Fruit fly (Drosophila melanogaster) whole organism, embryonic: ENCODE data around the gene CG46313.
A peak's percentile ranks its signal among the peaks of the same experiment; 100 is the strongest.

ENCODE experiments used
- Atf6 ChIP-seq: fragments of 200-800 bp; sonication (Bioruptor generic); IDR thresholded peaks from 2 replicates; pipeline ENCODE4 v1.3.6; 2022; ENCODE audit warnings: missing biosample characterization, missing genetic modification characterization
- B-H2 ChIP-seq: fragments of 200-800 bp; sonication (Bioruptor generic); optimal IDR thresholded peaks from 2 replicates; lab custom pipeline; 2018; ENCODE audit warnings: missing biosample characterization, mild to moderate bottlenecking, missing genetic modification characterization
- CG10979 ChIP-seq: fragments of 200-800 bp; sonication (Bioruptor generic); optimal IDR thresholded peaks from 2 replicates; lab custom pipeline; 2018; ENCODE audit warnings: missing biosample characterization, mild to moderate bottlenecking, missing genetic modification characterization, moderate library complexity
- CG12942 ChIP-seq: fragments of 200-800 bp; sonication (Bioruptor generic); optimal IDR thresholded peaks from 3 replicates; lab custom pipeline; 2016; ENCODE audit warnings: missing biosample characterization, missing genetic modification characterization
- CG15269 ChIP-seq: fragments of 200-800 bp; sonication (Bioruptor generic); optimal IDR thresholded peaks from 2 replicates; lab custom pipeline; 2018; ENCODE audit warnings: missing biosample characterization, mild to moderate bottlenecking, missing genetic modification characterization, moderate library complexity
- CG16863 ChIP-seq: fragments of 200-800 bp; sonication (Bioruptor generic); optimal IDR thresholded peaks from 3 replicates; lab custom pipeline; 2016; ENCODE audit warnings: missing biosample characterization, missing genetic modification characterization
- CG17361 ChIP-seq: fragments of 200-800 bp; sonication (Bioruptor generic); IDR thresholded peaks from 3 replicates; pipeline ENCODE4 v1.3.6; 2022; ENCODE audit warnings: missing biosample characterization, missing genetic modification characterization
- CG18262 ChIP-seq: fragments of 200-800 bp; optimal IDR thresholded peaks from 3 replicates; lab custom pipeline; 2019; ENCODE audit warnings: missing biosample characterization, mild to moderate bottlenecking, missing genetic modification characterization, moderate library complexity
- CG2678 ChIP-seq: fragments of 200-800 bp; sonication (Bioruptor generic); optimal IDR thresholded peaks from 3 replicates; lab custom pipeline; 2019; ENCODE audit warnings: missing biosample characterization, mild to moderate bottlenecking, missing genetic modification characterization, moderate library complexity
- CG2712 ChIP-seq: fragments of 200-800 bp; optimal IDR thresholded peaks from 3 replicates; lab custom pipeline; 2019; ENCODE audit warnings: missing biosample characterization, mild to moderate bottlenecking, missing genetic modification characterization, moderate library complexity
- CG2875 ChIP-seq: fragments of 200-800 bp; sonication (Bioruptor generic); optimal IDR thresholded peaks from 2 replicates; lab custom pipeline; 2017; ENCODE audit warnings: missing biosample characterization, mild to moderate bottlenecking, missing genetic modification characterization, missing genetic modification reagents
- CG30020 ChIP-seq: fragments of 200-800 bp; optimal IDR thresholded peaks from 2 replicates; lab custom pipeline; 2019; ENCODE audit warnings: missing biosample characterization, mild to moderate bottlenecking, missing genetic modification characterization, moderate library complexity
- CG3065 ChIP-seq: fragments of 200-800 bp; sonication (Bioruptor generic); optimal IDR thresholded peaks from 2 replicates; lab custom pipeline; 2016; ENCODE audit warnings: missing biosample characterization, missing genetic modification characterization
- CG6689 ChIP-seq: fragments of 200-800 bp; sonication (Bioruptor generic); IDR thresholded peaks from 2 replicates; pipeline ENCODE4 v1.3.6; 2022; ENCODE audit warnings: missing biosample characterization, missing genetic modification characterization
- CG6791 ChIP-seq: fragments of 200-800 bp; sonication (Bioruptor generic); IDR thresholded peaks from 3 replicates; pipeline ENCODE4 v1.3.6; 2022; ENCODE audit warnings: missing biosample characterization, missing genetic modification characterization; ENCODE audit not compliant: partially characterized antibody
- CG8290 ChIP-seq, 3 experiments: fragments of 200-800 bp; sonication (Bioruptor generic); optimal IDR thresholded peaks; 2 replicates each; lab custom pipeline; 2016 to 2019; ENCODE audit warnings: missing biosample characterization in 3 of 3, missing genetic modification characterization in 3 of 3, mild to moderate bottlenecking in 2 of 3, moderate library complexity in 1 of 3
- CG8765 ChIP-seq: fragments of 200-800 bp; sonication (Bioruptor generic); IDR thresholded peaks from 2 replicates; pipeline ENCODE4 v1.3.6; 2022; ENCODE audit warnings: missing biosample characterization, missing genetic modification characterization
- Dip2 ChIP-seq: fragments of 200-800 bp; sonication (Bioruptor generic); IDR thresholded peaks from 2 replicates; pipeline ENCODE4 v1.3.6; 2022; ENCODE audit warnings: missing biosample characterization, missing genetic modification characterization
- Ets97D ChIP-seq: fragments of 200-800 bp; sonication (Bioruptor generic); optimal IDR thresholded peaks from 3 replicates; lab custom pipeline; 2016; ENCODE audit warnings: missing biosample characterization, missing genetic modification characterization
- Gsc ChIP-seq: fragments of 200-800 bp; sonication (Bioruptor generic); IDR thresholded peaks from 2 replicates; pipeline ENCODE4 v1.3.6; 2022; ENCODE audit warnings: missing biosample characterization, missing genetic modification characterization
- Gug ChIP-seq: fragments of 200-800 bp; sonication (Bioruptor generic); IDR thresholded peaks from 4 replicates; pipeline ENCODE4 v1.3.6; 2022; ENCODE audit warnings: missing biosample characterization, missing genetic modification characterization
- Hey ChIP-seq: fragments of 200-800 bp; sonication (Bioruptor generic); optimal IDR thresholded peaks from 3 replicates; lab custom pipeline; 2018; ENCODE audit warnings: missing biosample characterization, mild to moderate bottlenecking, missing genetic modification characterization
- HmgD ChIP-seq: fragments of 200-800 bp; sonication (Bioruptor generic); optimal IDR thresholded peaks from 3 replicates; lab custom pipeline; 2016; ENCODE audit warnings: missing biosample characterization, missing genetic modification characterization
- HmgZ ChIP-seq: fragments of 200-800 bp; sonication (Bioruptor generic); optimal IDR thresholded peaks from 2 replicates; lab custom pipeline; 2018; ENCODE audit warnings: missing biosample characterization, mild to moderate bottlenecking, missing genetic modification characterization
- Hmr ChIP-seq: fragments of 200-800 bp; sonication (Bioruptor generic); optimal IDR thresholded peaks from 3 replicates; lab custom pipeline; 2017; ENCODE audit warnings: mild to moderate bottlenecking, missing biosample characterization, missing genetic modification reagents, missing genetic modification characterization
- Hsf ChIP-seq: fragments of 200-800 bp; sonication (Bioruptor generic); optimal IDR thresholded peaks from 3 replicates; lab custom pipeline; 2016; ENCODE audit warnings: missing biosample characterization, missing genetic modification characterization
- Jarid2 ChIP-seq: fragments of 200-800 bp; sonication (Bioruptor generic); optimal IDR thresholded peaks from 3 replicates; lab custom pipeline; 2017; ENCODE audit warnings: mild to moderate bottlenecking, missing biosample characterization, missing genetic modification reagents, missing genetic modification characterization
- Lhr ChIP-seq: fragments of 200-800 bp; sonication (Bioruptor generic); optimal IDR thresholded peaks from 3 replicates; lab custom pipeline; 2017; ENCODE audit warnings: mild to moderate bottlenecking, missing biosample characterization, missing genetic modification reagents, missing genetic modification characterization
- Mes4 ChIP-seq: fragments of 200-800 bp; sonication (Bioruptor generic); optimal IDR thresholded peaks from 2 replicates; lab custom pipeline; 2016; ENCODE audit warnings: missing biosample characterization, missing genetic modification characterization
- NC2α ChIP-seq: fragments of 200-800 bp; sonication (Bioruptor generic); optimal IDR thresholded peaks from 2 replicates; lab custom pipeline; 2016; ENCODE audit warnings: missing biosample characterization, missing genetic modification characterization
- Oaz ChIP-seq: fragments of 200-800 bp; sonication (Bioruptor generic); IDR thresholded peaks from 2 replicates; pipeline ENCODE4 v1.3.6; 2022; ENCODE audit warnings: missing biosample characterization, missing genetic modification characterization
- Ptx1 ChIP-seq: fragments of 200-800 bp; sonication (Bioruptor generic); IDR thresholded peaks from 2 replicates; pipeline ENCODE4 v1.3.6; 2022; ENCODE audit warnings: missing biosample characterization, missing genetic modification characterization
- abd-A ChIP-seq: fragments of 200-800 bp; sonication (Bioruptor generic); optimal IDR thresholded peaks from 3 replicates; lab custom pipeline; 2019; ENCODE audit warnings: missing biosample characterization, mild to moderate bottlenecking, missing genetic modification characterization, moderate library complexity
- al ChIP-seq: fragments of 200-800 bp; sonication (Bioruptor generic); IDR thresholded peaks from 2 replicates; pipeline ENCODE4 v1.3.6; 2022; ENCODE audit warnings: missing biosample characterization, missing genetic modification characterization
- bbx ChIP-seq: fragments of 200-800 bp; sonication (Bioruptor generic); IDR thresholded peaks from 2 replicates; pipeline ENCODE4 v1.3.6; 2022; ENCODE audit warnings: missing biosample characterization, missing genetic modification characterization; ENCODE audit not compliant: partially characterized antibody
- corto ChIP-seq: fragments of 200-800 bp; sonication (Bioruptor generic); optimal IDR thresholded peaks from 2 replicates; lab custom pipeline; 2016; ENCODE audit warnings: missing biosample characterization, mild to moderate bottlenecking, missing genetic modification characterization, moderate library complexity
- disco-r ChIP-seq: fragments of 200-800 bp; sonication (Bioruptor generic); optimal IDR thresholded peaks from 2 replicates; lab custom pipeline; 2016; ENCODE audit warnings: missing biosample characterization, missing genetic modification characterization
- dmrt11E ChIP-seq: fragments of 200-800 bp; sonication (Bioruptor generic); optimal IDR thresholded peaks from 3 replicates; lab custom pipeline; 2018; ENCODE audit warnings: missing biosample characterization, mild to moderate bottlenecking, missing genetic modification characterization, moderate library complexity
- fd3F ChIP-seq: fragments of 200-800 bp; sonication (Bioruptor generic); optimal IDR thresholded peaks from 2 replicates; lab custom pipeline; 2018; ENCODE audit warnings: missing biosample characterization, mild to moderate bottlenecking, missing genetic modification characterization, moderate library complexity
- gcm2 ChIP-seq: fragments of 200-800 bp; sonication (Bioruptor generic); optimal IDR thresholded peaks from 2 replicates; lab custom pipeline; 2016; ENCODE audit warnings: missing biosample characterization, missing genetic modification characterization
- ham ChIP-seq: fragments of 200-800 bp; sonication (Bioruptor generic); IDR thresholded peaks from 2 replicates; pipeline ENCODE4 v1.3.6; 2022; ENCODE audit warnings: missing biosample characterization, missing genetic modification characterization
- lilli ChIP-seq: fragments of 200-800 bp; sonication (Bioruptor generic); optimal IDR thresholded peaks from 3 replicates; lab custom pipeline; 2016; ENCODE audit warnings: missing biosample characterization, missing genetic modification characterization
- onecut ChIP-seq: fragments of 200-800 bp; sonication (Bioruptor generic); IDR thresholded peaks from 2 replicates; pipeline ENCODE4 v1.3.6; 2022; ENCODE audit warnings: missing biosample characterization, missing genetic modification characterization
- schlank ChIP-seq: fragments of 200-800 bp; sonication (Bioruptor generic); optimal IDR thresholded peaks from 2 replicates; lab custom pipeline; 2018; ENCODE audit warnings: missing biosample characterization, mild to moderate bottlenecking, missing genetic modification characterization
- scrt ChIP-seq: fragments of 200-800 bp; sonication (Bioruptor generic); optimal IDR thresholded peaks from 2 replicates; lab custom pipeline; 2018; ENCODE audit warnings: missing biosample characterization, mild to moderate bottlenecking, missing genetic modification characterization, moderate library complexity
- so ChIP-seq: fragments of 200-800 bp; sonication (Bioruptor generic); IDR thresholded peaks from 3 replicates; pipeline ENCODE4 v1.3.6; 2022; ENCODE audit warnings: missing biosample characterization, missing genetic modification characterization
- tap ChIP-seq: fragments of 200-800 bp; optimal IDR thresholded peaks from 3 replicates; lab custom pipeline; 2019; ENCODE audit warnings: missing biosample characterization, mild to moderate bottlenecking, missing genetic modification characterization, moderate library complexity
- tup ChIP-seq: fragments of 200-800 bp; sonication (Bioruptor generic); optimal IDR thresholded peaks from 2 replicates; lab custom pipeline; 2016; ENCODE audit warnings: missing biosample characterization, mild to moderate bottlenecking, missing genetic modification characterization, moderate library complexity
- z ChIP-seq: fragments of 200-800 bp; sonication (Bioruptor generic); IDR thresholded peaks from 3 replicates; pipeline ENCODE4 v1.3.6; 2022; ENCODE audit warnings: missing biosample characterization, missing genetic modification characterization
- zfh1 ChIP-seq: fragments of 200-800 bp; sonication (Bioruptor generic); IDR thresholded peaks from 3 replicates; pipeline ENCODE4 v1.3.6; 2022; ENCODE audit warnings: missing biosample characterization, missing genetic modification characterization

Gene CG46313

dm6 chr3R:26952200-26952856 is 26.0 kb upstream of the CG46313 start (continued):
- TF ChIP-seq scrt (GFP tag; lab: Kevin White, UChicago) = no peak
- no peak for TF ChIP-seq Ets97D (GFP tag; lab: Kevin White, UChicago)
- TF ChIP-seq tap = no peak
- TF ChIP-seq Jarid2 (GFP tag; lab: Kevin White, UChicago) = no peak
- TF ChIP-seq Hey = no peak
- no peak for TF ChIP-seq Ptx1 (GFP tag; lab: Robert Waterston, UW)
- TF ChIP-seq tup = no peak
- no peak for TF ChIP-seq Oaz (GFP tag; lab: Robert Waterston, UW)
- TF ChIP-seq Dip2 (GFP tag; lab: Robert Waterston, UW) = no peak
- no peak for TF ChIP-seq fd3F (GFP tag; lab: Kevin White, UChicago)
- no peak for TF ChIP-seq Mes4 (GFP tag; lab: Kevin White, UChicago)
- no peak for TF ChIP-seq Lhr (GFP tag; lab: Kevin White, UChicago)
- TF ChIP-seq disco-r (GFP tag; lab: Kevin White, UChicago) = no peak
- no peak for TF ChIP-seq CG8290 (GFP tag; optimal IDR thresholded peaks at IDR 0.05; lab: Kevin White, UChicago)
- TF ChIP-seq CG8290 (tag; optimal IDR thresholded peaks at IDR 0.05; lab: Kevin White, UChicago) = peak in 1 of 2 experiments; percentile 57
- no peak for TF ChIP-seq CG12942 (GFP tag; lab: Kevin White, UChicago)
- no peak for TF ChIP-seq Gug (GFP tag; lab: Robert Waterston, UW)
- TF ChIP-seq HmgD (GFP tag; lab: Kevin White, UChicago) = no peak
- no peak for TF ChIP-seq CG10979 (tag; lab: Kevin White, UChicago)
- no peak for TF ChIP-seq CG30020 (tag; lab: Kevin White, UChicago)
- TF ChIP-seq CG15269 (tag; lab: Kevin White, UChicago) = no peak
- TF ChIP-seq ham (GFP tag; lab: Robert Waterston, UW) = no peak
- TF ChIP-seq Hmr (GFP tag; lab: Kevin White, UChicago) = peak; percentile 54
- TF ChIP-seq CG2678 (tag; lab: Kevin White, UChicago) = peak; percentile 41
- TF ChIP-seq NC2α = no peak
- TF ChIP-seq Gsc (GFP tag; lab: Robert Waterston, UW) = no peak
- TF ChIP-seq dmrt11E (tag; lab: Kevin White, UChicago) = no peak
- no peak for TF ChIP-seq zfh1 (GFP tag; lab: Robert Waterston, UW)
- TF ChIP-seq CG18262 = no peak
- no peak for TF ChIP-seq onecut
- TF ChIP-seq CG2875 (GFP tag; lab: Kevin White, UChicago) = no peak
- TF ChIP-seq CG8765 = no peak
- no peak for TF ChIP-seq gcm2 (GFP tag; lab: Kevin White, UChicago)
- no peak for TF ChIP-seq schlank (tag; lab: Kevin White, UChicago)
- TF ChIP-seq CG2712 = no peak
- TF ChIP-seq abd-A = peak; percentile 51
- TF ChIP-seq so (GFP tag; lab: Robert Waterston, UW) = no peak
- no peak for TF ChIP-seq corto (GFP tag; lab: Kevin White, UChicago)
- TF ChIP-seq Atf6 (GFP tag; lab: Robert Waterston, UW) = peak; percentile 11; the same call in 1 of the 2 replicates
- TF ChIP-seq CG16863 (GFP tag; lab: Kevin White, UChicago) = no peak
- no peak for TF ChIP-seq CG3065
- TF ChIP-seq CG6791 (GFP tag; lab: Robert Waterston, UW) = no peak
- TF ChIP-seq CG6689 (GFP tag; lab: Robert Waterston, UW) = no peak
- peak; percentile 43 for TF ChIP-seq HmgZ
- no peak; the same call in 2 of the 3 replicates for TF ChIP-seq z (GFP tag; lab: Robert Waterston, UW)
- TF ChIP-seq lilli (GFP tag; lab: Kevin White, UChicago) = peak; percentile 61
- TF ChIP-seq bbx (GFP tag; lab: Robert Waterston, UW) = no peak
- TF ChIP-seq B-H2 = no peak
- no peak for TF ChIP-seq al (GFP tag; lab: Robert Waterston, UW)
- TF ChIP-seq Hsf (GFP tag; lab: Kevin White, UChicago) = peak; percentile 13
- no peak for TF ChIP-seq CG17361 (GFP tag; lab: Robert Waterston, UW)
